Worm (Caenorhabditis elegans) whole organism, young adult: ENCODE results near the gene D1025.1.
A peak's percentile ranks its signal among the peaks of the same experiment; 100 is the strongest.

ENCODE experiments used
- B0261.1 ChIP-seq: sonication (generic microtip); optimal IDR thresholded peaks from 2 replicates; lab custom pipeline; 2016; ENCODE audit warnings: mild to moderate bottlenecking, missing genetic modification characterization, moderate library complexity, missing compliant biosample characterization
- B0336.3 ChIP-seq: fragments of 200-800 bp; sonication (Bioruptor generic); IDR thresholded peaks from 2 replicates; pipeline ENCODE4 v1.3.6; 2022; ENCODE audit warnings: missing genetic modification characterization, missing compliant biosample characterization
- C06A6.2 ChIP-seq: fragments of 200-800 bp; sonication (Bioruptor generic); conservative IDR thresholded peaks from 2 replicates; pipeline ENCODE4 v1.3.6; 2022; ENCODE audit warnings: missing genetic modification characterization, missing compliant biosample characterization
- F39B2.1 ChIP-seq: fragments of 200-800 bp; sonication (Bioruptor generic); IDR thresholded peaks from 2 replicates; pipeline ENCODE4 v1.3.6; 2022; ENCODE audit warnings: missing genetic modification reagents, missing genetic modification characterization, missing compliant biosample characterization
- F57C9.4 ChIP-seq: sonication (generic microtip); optimal IDR thresholded peaks from 2 replicates; lab custom pipeline; 2017; ENCODE audit warnings: mild to moderate bottlenecking, missing genetic modification characterization, missing compliant biosample characterization
- K11D2.4 ChIP-seq: fragments of 200-800 bp; sonication (Bioruptor generic); IDR thresholded peaks from 2 replicates; pipeline ENCODE4 v1.3.6; 2022; ENCODE audit warnings: missing genetic modification reagents, missing genetic modification characterization, missing compliant biosample characterization
- K12H6.12 ChIP-seq: fragments of 200-800 bp; sonication (Bioruptor generic); optimal IDR thresholded peaks from 2 replicates; lab custom pipeline; 2018; ENCODE audit warnings: mild to moderate bottlenecking, missing genetic modification characterization, missing compliant biosample characterization
- T26A5.8 ChIP-seq: sonication (generic microtip); optimal IDR thresholded peaks from 2 replicates; lab custom pipeline; 2016; ENCODE audit warnings: missing genetic modification characterization, missing compliant biosample characterization
- Y67H2A.10 ChIP-seq: fragments of 200-800 bp; sonication (Bioruptor generic); conservative IDR thresholded peaks from 2 replicates; pipeline ENCODE4 v1.3.6; 2022; ENCODE audit warnings: missing genetic modification reagents, missing genetic modification characterization, missing compliant biosample characterization
- Y79H2A.3 ChIP-seq: fragments of 200-800 bp; sonication (Bioruptor generic); conservative IDR thresholded peaks from 2 replicates; pipeline ENCODE4 v1.3.6; 2022; ENCODE audit warnings: missing genetic modification reagents, missing genetic modification characterization, missing compliant biosample characterization
- akir-1 ChIP-seq: fragments of 200-800 bp; sonication (Bioruptor generic); optimal IDR thresholded peaks from 2 replicates; lab custom pipeline; 2018; ENCODE audit warnings: mild to moderate bottlenecking, missing genetic modification characterization, moderate library complexity, missing compliant biosample characterization
- athp-1 ChIP-seq: sonication (generic microtip); optimal IDR thresholded peaks from 2 replicates; lab custom pipeline; 2017; ENCODE audit warnings: mild to moderate bottlenecking, missing genetic modification characterization, missing compliant biosample characterization
- attf-6 ChIP-seq: fragments of 200-800 bp; sonication (Bioruptor generic); IDR thresholded peaks from 2 replicates; pipeline ENCODE4 v1.3.6; 2022; ENCODE audit warnings: missing genetic modification reagents, missing genetic modification characterization, missing compliant biosample characterization
- bed-1 ChIP-seq: fragments of 200-800 bp; sonication (Bioruptor generic); IDR thresholded peaks from 2 replicates; pipeline ENCODE4 v1.3.6; 2022; ENCODE audit warnings: missing genetic modification reagents, missing genetic modification characterization, missing compliant biosample characterization
- bed-2 ChIP-seq: fragments of 200-800 bp; sonication (Bioruptor generic); IDR thresholded peaks from 2 replicates; pipeline ENCODE4 v1.3.6; 2022; ENCODE audit warnings: missing genetic modification reagents, missing genetic modification characterization, missing compliant biosample characterization
- ccch-3 ChIP-seq: fragments of 200-800 bp; sonication (Bioruptor generic); optimal IDR thresholded peaks from 2 replicates; lab custom pipeline; 2018; ENCODE audit warnings: mild to moderate bottlenecking, missing genetic modification characterization, missing compliant biosample characterization
- ceh-79 ChIP-seq: sonication (generic microtip); optimal IDR thresholded peaks from 2 replicates; lab custom pipeline; 2017; ENCODE audit warnings: mild to moderate bottlenecking, missing genetic modification characterization, missing compliant biosample characterization
- ceh-91 ChIP-seq: fragments of 200-800 bp; sonication (Bioruptor generic); IDR thresholded peaks from 2 replicates; pipeline ENCODE4 v1.3.6; 2022; ENCODE audit warnings: missing genetic modification reagents, missing genetic modification characterization, missing compliant biosample characterization
- dox-1 ChIP-seq: fragments of 200-800 bp; sonication (Bioruptor generic); IDR thresholded peaks from 2 replicates; pipeline ENCODE4 v1.3.6; 2022; ENCODE audit warnings: missing genetic modification reagents, missing genetic modification characterization, missing compliant biosample characterization
- egl-44 ChIP-seq: fragments of 200-800 bp; sonication (Bioruptor generic); IDR thresholded peaks from 2 replicates; pipeline ENCODE4 v1.3.6; 2022; ENCODE audit warnings: missing genetic modification reagents, missing genetic modification characterization, missing compliant biosample characterization
- fkh-3 ChIP-seq: sonication (generic microtip); optimal IDR thresholded peaks from 2 replicates; lab custom pipeline; 2016; ENCODE audit warnings: mild to moderate bottlenecking, missing genetic modification characterization, missing compliant biosample characterization
- hlh-12 ChIP-seq: sonication (generic microtip); optimal IDR thresholded peaks from 2 replicates; lab custom pipeline; 2016; ENCODE audit warnings: missing genetic modification characterization, missing compliant biosample characterization
- hmg-20 ChIP-seq: fragments of 200-800 bp; sonication (Bioruptor generic); IDR thresholded peaks from 2 replicates; pipeline ENCODE4 v1.3.6; 2022; ENCODE audit warnings: missing genetic modification reagents, missing genetic modification characterization, missing compliant biosample characterization
- hrde-1 ChIP-seq: sonication (generic microtip); optimal IDR thresholded peaks from 2 replicates; lab custom pipeline; 2016; ENCODE audit warnings: missing genetic modification characterization, mild to moderate bottlenecking, missing compliant biosample characterization, moderate library complexity, missing genotype, missing genetic modification reagents, borderline replicate concordance
- hsf-1 ChIP-seq: fragments of 200-800 bp; sonication (Bioruptor generic); IDR thresholded peaks from 2 replicates; pipeline ENCODE4 v1.3.6; 2022; ENCODE audit warnings: missing genetic modification reagents, missing genetic modification characterization, missing compliant biosample characterization
- lin-26 ChIP-seq: fragments of 200-800 bp; sonication (Bioruptor generic); IDR thresholded peaks from 2 replicates; pipeline ENCODE4 v1.3.6; 2022; ENCODE audit warnings: missing genetic modification reagents, missing genetic modification characterization, missing compliant biosample characterization
- lin-35 ChIP-seq, 3 experiments: fragments of 150-350 bp in 2 of 3; sonication (generic microtip) in 1 of 3; optimal IDR thresholded peaks; 2 replicates each; lab custom pipeline; 2014 to 2018; ENCODE audit warnings: missing biosample characterization in 3 of 3, missing genetic modification characterization in 3 of 3, missing genetic modification reagents in 3 of 3
- lin-54 ChIP-seq: fragments of 200-800 bp; sonication (Bioruptor generic); optimal IDR thresholded peaks from 2 replicates; lab custom pipeline; 2018; ENCODE audit warnings: mild to moderate bottlenecking, missing genetic modification characterization, missing compliant biosample characterization
- lsl-1 ChIP-seq: fragments of 200-800 bp; sonication (Bioruptor generic); optimal IDR thresholded peaks from 2 replicates; lab custom pipeline; 2018; ENCODE audit warnings: mild to moderate bottlenecking, missing genetic modification characterization, moderate library complexity, missing compliant biosample characterization
- lsy-27 ChIP-seq: sonication (generic microtip); optimal IDR thresholded peaks from 2 replicates; lab custom pipeline; 2017; ENCODE audit warnings: missing genetic modification characterization, mild to moderate bottlenecking, missing compliant biosample characterization, antibody characterized with exemption, missing genotype, borderline replicate concordance; ENCODE audit not compliant: insufficient read depth
- madf-6 ChIP-seq: fragments of 200-800 bp; sonication (Bioruptor generic); IDR thresholded peaks from 2 replicates; pipeline ENCODE4 v1.3.6; 2022; ENCODE audit warnings: missing genetic modification reagents, missing genetic modification characterization, missing compliant biosample characterization
- mcd-1 ChIP-seq: fragments of 200-800 bp; sonication (Bioruptor generic); IDR thresholded peaks from 2 replicates; pipeline ENCODE4 v1.3.6; 2022; ENCODE audit warnings: missing genetic modification reagents, missing genetic modification characterization, missing compliant biosample characterization
- mes-4 ChIP-seq: sonication (generic microtip); optimal IDR thresholded peaks from 2 replicates; lab custom pipeline; 2016; ENCODE audit warnings: missing genotype, missing genetic modification characterization, missing compliant biosample characterization
- nfya-1 ChIP-seq: sonication (generic microtip); optimal IDR thresholded peaks from 2 replicates; lab custom pipeline; 2017; ENCODE audit warnings: antibody characterized with exemption, missing compliant biosample characterization, missing genetic modification characterization, borderline replicate concordance; ENCODE audit not compliant: insufficient read depth
- nfyb-1 ChIP-seq: fragments of 200-800 bp; sonication (Bioruptor generic); IDR thresholded peaks from 2 replicates; pipeline ENCODE4 v1.3.6; 2022; ENCODE audit warnings: missing genetic modification reagents, missing genetic modification characterization, missing compliant biosample characterization
- pbrm-1 ChIP-seq: fragments of 200-800 bp; sonication (Bioruptor generic); IDR thresholded peaks from 2 replicates; pipeline ENCODE4 v1.3.6; 2022; ENCODE audit warnings: missing genetic modification reagents, missing genetic modification characterization, missing compliant biosample characterization
- rec-8 ChIP-seq, 2 experiments: sonication (generic microtip); optimal IDR thresholded peaks; 2 replicates each; lab custom pipeline; 2016; ENCODE audit warnings: mild to moderate bottlenecking in 2 of 2, missing genetic modification characterization in 2 of 2, missing genetic modification reagents in 2 of 2, missing genotype in 2 of 2, missing biosample characterization in 1 of 2, missing compliant biosample characterization in 1 of 2, moderate library complexity in 1 of 2
- rpc-1 ChIP-seq, 2 experiments: fragments of 150-350 bp in 1 of 2; sonication (generic microtip) in 1 of 2; optimal IDR thresholded peaks; 2 replicates each; lab custom pipeline; 2014 to 2018; ENCODE audit warnings: missing biosample characterization in 1 of 2, missing genetic modification characterization in 1 of 2, missing genetic modification reagents in 1 of 2, missing genotype in 1 of 2
- sdz-38 ChIP-seq: sonication (generic microtip); optimal IDR thresholded peaks from 2 replicates; lab custom pipeline; 2016; ENCODE audit warnings: missing genotype, missing genetic modification characterization, missing compliant biosample characterization
- snpc-1.3 ChIP-seq: sonication (generic microtip); optimal IDR thresholded peaks from 2 replicates; lab custom pipeline; 2017; ENCODE audit warnings: missing genetic modification characterization, mild to moderate bottlenecking, missing compliant biosample characterization, antibody characterized with exemption, moderate library complexity, missing genotype, missing genetic modification reagents; ENCODE audit not compliant: insufficient read depth
- tbp1 ChIP-seq: fragments of 200-800 bp; sonication (Bioruptor generic); optimal IDR thresholded peaks from 2 replicates; lab custom pipeline; 2018; ENCODE audit warnings: mild to moderate bottlenecking, missing genetic modification characterization, missing compliant biosample characterization
- tlf-1 ChIP-seq: fragments of 200-800 bp; sonication (Bioruptor generic); optimal IDR thresholded peaks from 2 replicates; lab custom pipeline; 2018; ENCODE audit warnings: mild to moderate bottlenecking, missing genetic modification characterization, missing compliant biosample characterization
- unc-130 ChIP-seq: sonication (generic microtip); optimal IDR thresholded peaks from 2 replicates; lab custom pipeline; 2016; ENCODE audit warnings: missing genetic modification reagents, missing genetic modification characterization, missing compliant biosample characterization
- zim-3 ChIP-seq: sonication (generic microtip); optimal IDR thresholded peaks from 2 replicates; lab custom pipeline; 2017; ENCODE audit warnings: mild to moderate bottlenecking, missing genetic modification characterization, moderate library complexity, missing compliant biosample characterization
- ztf-25 ChIP-seq: fragments of 200-800 bp; sonication (Bioruptor generic); IDR thresholded peaks from 2 replicates; pipeline ENCODE4 v1.3.6; 2022; ENCODE audit warnings: missing genetic modification reagents, missing genetic modification characterization, missing compliant biosample characterization
- ztf-3 ChIP-seq: fragments of 200-800 bp; sonication (Bioruptor generic); optimal IDR thresholded peaks from 2 replicates; lab custom pipeline; 2018; ENCODE audit warnings: mild to moderate bottlenecking, missing genetic modification characterization, missing compliant biosample characterization

Gene D1025.1

DNA sequence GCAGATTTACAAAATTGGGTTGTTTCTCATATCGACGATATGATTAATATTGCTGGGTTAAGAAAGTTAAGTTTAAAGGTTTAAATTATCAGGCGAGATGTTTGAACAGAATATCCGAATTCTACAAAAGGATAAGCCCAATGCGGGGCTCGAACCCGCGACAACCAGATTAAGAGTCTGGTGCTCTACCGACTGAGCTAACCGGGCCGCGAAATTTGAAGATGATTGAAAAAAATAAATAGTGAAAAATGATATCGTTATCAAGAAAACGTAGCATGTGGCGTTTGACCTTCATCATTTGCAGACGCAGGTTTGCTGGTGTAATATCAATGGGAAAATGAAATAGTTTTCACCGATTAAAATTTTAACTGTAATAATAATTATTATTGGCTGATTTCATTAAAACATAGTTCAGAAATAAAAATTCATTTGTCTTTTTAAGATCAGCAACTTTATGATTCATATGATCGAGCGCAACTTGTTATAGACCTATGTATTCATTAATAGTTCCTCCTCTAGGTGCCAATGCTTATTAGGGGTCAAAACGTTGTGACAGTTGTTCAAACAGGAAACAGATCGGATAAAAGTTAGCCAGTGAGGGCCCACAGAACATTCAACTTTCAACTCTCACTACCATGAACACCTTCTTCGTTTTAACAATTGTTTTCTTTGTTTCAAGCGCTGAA, 41.7 kb upstream of the D1025.1 start, which contains the start of gene M163.11 (continued):
- TF ChIP-seq ztf-3 (no peak), C06A6.2 (no peak), zim-3 (peak; percentile 57), madf-6 (GFP tag; lab: Robert Waterston, UW) (peak; percentile 44; the same call in 1 of the 2 replicates), B0336.3 (GFP tag; lab: Robert Waterston, UW) (no peak), Y79H2A.3 (GFP tag; lab: Robert Waterston, UW) (no peak), lsl-1 (GFP tag; lab: Kevin White, UChicago) (no peak), lin-54 (GFP tag; lab: Kevin White, UChicago) (peak; percentile 46), unc-130 (GFP tag; lab: Kevin White, UChicago) (no peak), tlf-1 (GFP tag; lab: Kevin White, UChicago) (peak; percentile 15), ceh-79 (tag; lab: Kevin White, UChicago) (no peak), ceh-91 (GFP tag; lab: Robert Waterston, UW) (no peak), ccch-3 (GFP tag; lab: Kevin White, UChicago) (no peak), fkh-3 (tag; lab: Kevin White, UChicago) (no peak), T26A5.8 (tag; lab: Kevin White, UChicago) (no peak), rec-8 (tag; optimal IDR thresholded peaks at IDR 0.05; lab: Kevin White, UChicago) (peak; percentile 55 to 57), K12H6.12 (no peak), hrde-1 (tag; lab: Kevin White, UChicago) (no peak), nfya-1 (tag; lab: Kevin White, UChicago) (no peak), athp-1 (tag; lab: Kevin White, UChicago) (peak; percentile 21), F57C9.4 (tag; lab: Kevin White, UChicago) (no peak), akir-1 (GFP tag; lab: Kevin White, UChicago) (no peak), hmg-20 (GFP tag; lab: Robert Waterston, UW) (peak; percentile 67; the same call in 1 of the 2 replicates), K11D2.4 (GFP tag; lab: Robert Waterston, UW) (no peak), dox-1 (GFP tag; lab: Robert Waterston, UW) (peak; percentile 75), bed-2 (GFP tag; lab: Robert Waterston, UW) (no peak), pbrm-1 (peak; percentile 76), B0261.1 (tag; lab: Kevin White, UChicago) (peak; percentile 82), attf-6 (0 out of 2 replicates have a peak, but pooled peaks have one; percentile 25), lsy-27 (tag; lab: Kevin White, UChicago) (peak; percentile 56), Y67H2A.10 (GFP tag; lab: Robert Waterston, UW) (no peak), mcd-1 (GFP tag; lab: Robert Waterston, UW) (no peak), snpc-1.3 (peak; percentile 63), F39B2.1 (GFP tag; lab: Robert Waterston, UW) (no peak), hlh-12 (tag; lab: Kevin White, UChicago) (peak; percentile 44), ztf-25 (no peak), lin-35 (GFP tag; optimal IDR thresholded peaks at IDR 0.05; lab: Kevin White, UChicago) (peak in 1 of 3 experiments; percentile 62), tbp1 (GFP tag; lab: Kevin White, UChicago) (peak; percentile 91), rpc-1 (optimal IDR thresholded peaks at IDR 0.05; lab: Kevin White, UChicago) (peak; percentile 85), rpc-1 (tag; optimal IDR thresholded peaks at IDR 0.05; lab: Kevin White, UChicago) (peak; percentile 92), egl-44 (GFP tag; lab: Robert Waterston, UW) (0 out of 2 replicates have a peak, but pooled peaks have one; percentile 46), sdz-38 (tag; lab: Kevin White, UChicago) (no peak), nfyb-1 (GFP tag; lab: Robert Waterston, UW) (peak; percentile 82), mes-4 (peak; percentile 61), hsf-1 (GFP tag; lab: Robert Waterston, UW) (no peak), bed-1 (GFP tag; lab: Robert Waterston, UW) (no peak), lin-26 (peak; percentile 96)
- TF ChIP-seq, all 124 proteins: peak for 57
